Worm (Caenorhabditis elegans): ENCODE data around the gene Y59H11AM.1.

DNA sequence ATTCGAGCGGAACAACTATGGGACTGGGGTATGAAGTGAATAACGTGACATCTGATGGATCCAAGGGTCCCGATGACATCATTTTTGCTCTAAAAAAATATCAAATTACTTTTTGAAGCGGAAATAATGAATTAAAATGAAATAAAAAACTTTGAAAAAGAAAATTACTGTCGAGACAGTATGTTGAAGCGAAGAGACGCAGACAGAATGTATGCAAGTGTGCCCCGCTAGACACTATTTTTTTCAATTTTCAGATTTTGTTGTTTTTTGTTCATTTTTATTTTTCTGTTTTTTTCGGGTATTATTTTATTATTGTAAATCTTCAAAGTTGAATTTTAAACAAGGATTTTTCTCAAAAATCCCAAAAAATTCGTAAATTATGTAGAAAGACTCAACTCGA lies 47.5 kb downstream of the Y59H11AM.1 start, which contains the start of gene F42A9.8:
- no peak for TF ChIP-seq egl-43 (GFP tag; IDR thresholded peaks at IDR 0.05)
- TF ChIP-seq ceh-28 (tag; optimal IDR thresholded peaks at IDR 0.05) = no peak
- no peak for TF ChIP-seq nhr-237 (tag; optimal IDR thresholded peaks at IDR 0.05)
- TF ChIP-seq ama-1 (optimal IDR thresholded peaks at IDR 0.05) = no peak
- no peak for TF ChIP-seq nhr-28 (tag; optimal IDR thresholded peaks at IDR 0.05)
- TF ChIP-seq snpc-1.2 (GFP tag; IDR thresholded peaks at IDR 0.05) = no peak
- TF ChIP-seq F10B5.3 (tag; optimal IDR thresholded peaks at IDR 0.05) = no peak
- TF ChIP-seq hlh-30 (tag; optimal IDR thresholded peaks at IDR 0.05; ENCODE audit: insufficient read depth) = no peak

All from whole organism, L4 larva.